Worm (Caenorhabditis elegans) whole organism, young adult: Measurements from ENCODE around the gene sas-7.

Experiments used
- D2030.7 ChIP-seq: fragments of 200-800 bp; sonication (Bioruptor generic); IDR thresholded peaks from 2 replicates; pipeline ENCODE4 v1.3.6; 2022; ENCODE audit warnings: missing genetic modification reagents, missing genetic modification characterization, missing compliant biosample characterization
- F10E7.11 ChIP-seq: sonication (generic microtip); optimal IDR thresholded peaks from 2 replicates; lab custom pipeline; 2017; ENCODE audit warnings: mild to moderate bottlenecking, missing genetic modification characterization, moderate library complexity, missing compliant biosample characterization
- ama-1 ChIP-seq, 3 experiments: fragments of 150-350 bp in 1 of 3; sonication (generic microtip) in 2 of 3; optimal IDR thresholded peaks; 2 replicates each; lab custom pipeline; 2014 to 2018; ENCODE audit warnings: missing biosample characterization in 2 of 3, missing genetic modification characterization in 2 of 3, missing genetic modification reagents in 2 of 3
- egl-44 ChIP-seq: fragments of 200-800 bp; sonication (Bioruptor generic); IDR thresholded peaks from 2 replicates; pipeline ENCODE4 v1.3.6; 2022; ENCODE audit warnings: missing genetic modification reagents, missing genetic modification characterization, missing compliant biosample characterization
- madf-6 ChIP-seq: fragments of 200-800 bp; sonication (Bioruptor generic); IDR thresholded peaks from 2 replicates; pipeline ENCODE4 v1.3.6; 2022; ENCODE audit warnings: missing genetic modification reagents, missing genetic modification characterization, missing compliant biosample characterization
- mes-4 ChIP-seq: sonication (generic microtip); optimal IDR thresholded peaks from 2 replicates; lab custom pipeline; 2016; ENCODE audit warnings: missing genotype, missing genetic modification characterization, missing compliant biosample characterization
- nfya-1 ChIP-seq: sonication (generic microtip); optimal IDR thresholded peaks from 2 replicates; lab custom pipeline; 2017; ENCODE audit warnings: antibody characterized with exemption, missing compliant biosample characterization, missing genetic modification characterization, borderline replicate concordance; ENCODE audit not compliant: insufficient read depth
- nhr-120 ChIP-seq: fragments of 200-800 bp; sonication (Bioruptor generic); IDR thresholded peaks from 2 replicates; pipeline ENCODE4 v1.3.6; 2022; ENCODE audit warnings: missing genetic modification characterization, missing compliant biosample characterization
- snpc-1.3 ChIP-seq: sonication (generic microtip); optimal IDR thresholded peaks from 2 replicates; lab custom pipeline; 2017; ENCODE audit warnings: missing genetic modification characterization, mild to moderate bottlenecking, missing compliant biosample characterization, antibody characterized with exemption, moderate library complexity, missing genotype, missing genetic modification reagents; ENCODE audit not compliant: insufficient read depth

DNA sequence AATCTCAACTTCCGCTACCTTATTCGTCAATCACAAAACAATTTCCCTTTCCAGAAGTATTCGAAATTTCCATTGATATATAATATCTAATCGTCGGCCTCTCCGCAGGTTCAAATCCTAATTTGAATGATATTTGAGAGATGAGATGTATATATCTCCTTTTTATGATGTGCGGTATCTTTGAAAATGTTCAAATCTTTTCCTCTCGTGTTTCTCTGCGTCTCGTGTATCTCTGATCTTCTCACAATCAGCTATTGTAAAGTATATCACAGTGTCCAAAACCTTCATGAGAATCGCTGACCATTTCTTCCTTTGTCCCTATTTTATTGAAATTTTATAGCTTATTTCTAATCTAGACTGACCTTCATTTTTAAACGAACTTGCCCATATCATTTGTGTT is 31.0 kb upstream of the sas-7 start:
- TF ChIP-seq egl-44 (GFP tag; lab: Robert Waterston, UW) (no peak), madf-6 (GFP tag; lab: Robert Waterston, UW) (no peak), mes-4 (tag; lab: Kevin White, UChicago) (no peak), nfya-1 (tag; lab: Kevin White, UChicago) (no peak), D2030.7 (no peak), F10E7.11 (tag; lab: Kevin White, UChicago) (no peak), ama-1 (optimal IDR thresholded peaks at IDR 0.05; lab: Kevin White, UChicago) (no peak), ama-1 (GFP tag; optimal IDR thresholded peaks at IDR 0.05; lab: Kevin White, UChicago) (no peak), snpc-1.3 (no peak), nhr-120 (GFP tag; lab: Robert Waterston, UW) (no peak)
